Worm (Caenorhabditis elegans) whole organism, late embryonic: ENCODE measurements around the gene rdl-1.

ENCODE experiments used
- pax-1 ChIP-seq: fragments of 150-350 bp; optimal IDR thresholded peaks from 2 replicates; lab custom pipeline; 2014; ENCODE audit warnings: missing biosample characterization, missing genetic modification characterization
- unc-42 ChIP-seq: sonication (generic microtip); optimal IDR thresholded peaks from 2 replicates; lab custom pipeline; 2016; ENCODE audit warnings: missing genotype, missing genetic modification characterization, missing compliant biosample characterization

- TF ChIP-seq pax-1 (tag; lab: Kevin White, UChicago) = no peak
- TF ChIP-seq unc-42 (tag; lab: Kevin White, UChicago) = no peak
These were observed 35.4 kb downstream of the rdl-1 start, which contains the start of gene clx-1 for ce11 chrIV:7734619-7735018.
